Worm (Caenorhabditis elegans): Measurements from ENCODE around the gene trap-2.

DNA sequence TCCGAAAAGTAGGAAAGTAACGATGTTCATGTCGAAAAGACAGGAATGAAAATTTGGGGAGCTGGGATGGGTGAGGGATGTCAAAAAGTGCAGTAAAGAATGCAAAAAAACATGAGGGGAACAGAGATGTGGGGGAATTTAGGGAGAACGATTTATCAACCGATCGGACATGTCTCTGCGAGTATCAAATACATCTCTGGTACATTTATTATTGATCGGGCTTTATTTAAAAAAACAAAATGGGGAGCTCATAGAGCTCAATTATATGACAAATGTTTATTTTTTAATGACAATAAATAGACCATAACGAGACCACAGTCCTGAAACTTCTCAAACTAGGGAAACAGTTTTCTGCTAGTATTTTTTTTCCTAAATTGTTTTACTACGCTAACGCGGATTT, 42.8 kb upstream of the trap-2 start, which contains the start of gene F25E2.2:
- TF ChIP-seq lin-13 (GFP tag; optimal IDR thresholded peaks at IDR 0.05): no peak
- no peak for TF ChIP-seq skn-1 (tag; optimal IDR thresholded peaks at IDR 0.05)
- no peak for TF ChIP-seq unc-62 (GFP tag; optimal IDR thresholded peaks at IDR 0.05)

Measured in whole organism, L2 larva.